Worm (Caenorhabditis elegans): ENCODE measurements around the gene ctf-18.

- TF ChIP-seq blmp-1 (tag; optimal IDR thresholded peaks at IDR 0.05) (no peak), tbx-8 (GFP tag; optimal IDR thresholded peaks at IDR 0.05) (no peak), lsy-2 (tag; optimal IDR thresholded peaks at IDR 0.05) (no peak), snpc-4 (tag; optimal IDR thresholded peaks at IDR 0.05) (no peak), nhr-28 (tag; optimal IDR thresholded peaks at IDR 0.05) (no peak), sem-2 (GFP tag; optimal IDR thresholded peaks at IDR 0.05) (no peak)
Observed at ce11 chrIV:10084323-10084959, 42.0 kb downstream of the ctf-18 start, which contains the start of gene W01B6.8.
